Worm (Caenorhabditis elegans): ENCODE results near the gene K06H6.4.
A peak's percentile ranks its signal among the peaks of the same experiment; 100 is the strongest.

The K06H6.4 gene

DNA sequence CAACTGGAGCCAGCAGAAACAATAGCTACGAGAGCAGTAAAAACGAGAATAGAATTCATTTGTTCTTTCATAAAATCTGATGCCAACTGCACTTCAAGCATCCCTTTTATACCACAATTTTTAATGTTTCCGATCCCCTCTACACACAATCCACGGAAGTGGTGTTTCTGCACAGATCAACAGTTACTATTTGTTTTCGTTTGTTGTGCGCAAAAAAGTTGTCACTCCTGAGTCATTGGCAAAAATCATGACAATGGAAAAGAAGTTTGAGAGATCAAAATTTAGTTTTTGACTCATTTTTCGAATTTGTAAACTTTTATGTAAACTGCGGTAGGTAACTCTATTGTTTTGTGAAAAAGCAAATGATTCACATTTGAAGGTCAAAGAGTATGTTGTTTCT lies 25.0 kb downstream of the K06H6.4 start, which contains the start of gene srlf-37:
srlf-37 (minus strand) TSS at position 101 of the 400 bp plus-strand sequence.
- TF ChIP-seq isw-1 (GFP tag; IDR thresholded peaks at IDR 0.05) (no peak), rnt-1 (tag; optimal IDR thresholded peaks at IDR 0.05) (no peak), swsn-7 (tag; optimal IDR thresholded peaks at IDR 0.05) (no peak), F16B12.6 (tag; optimal IDR thresholded peaks at IDR 0.05) (no peak), unc-86 (tag; optimal IDR thresholded peaks at IDR 0.05) (no peak), sox-4 (tag; optimal IDR thresholded peaks at IDR 0.05) (no peak), dpl-1 (GFP tag; optimal IDR thresholded peaks at IDR 0.05) (no peak), blmp-1 (tag; optimal IDR thresholded peaks at IDR 0.05) (no peak), tbx-2 (tag; optimal IDR thresholded peaks at IDR 0.05) (no peak)

DNA sequence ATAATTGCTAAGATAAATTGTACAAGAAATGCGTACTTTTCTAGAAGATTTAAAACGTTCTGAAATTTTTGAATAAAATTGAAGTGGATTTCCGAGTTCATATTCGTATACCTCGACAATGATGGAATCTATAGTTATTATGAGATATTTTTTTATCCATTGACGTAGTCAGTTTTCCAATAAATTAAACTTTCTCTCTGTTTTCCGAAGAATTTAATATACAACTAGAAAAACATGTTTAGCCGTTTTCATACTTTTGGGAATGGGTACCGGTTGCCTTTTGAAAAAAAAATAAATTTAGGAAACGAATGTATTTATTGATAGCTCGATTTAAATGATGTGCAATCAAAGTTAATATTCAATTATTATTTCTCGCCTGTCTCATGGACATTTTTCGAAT lies 29.8 kb downstream of the K06H6.4 start, which contains the start of gene srw-109:
srw-109 (minus strand) TSS at position 101 of the 400 bp plus-strand sequence.
- TF ChIP-seq elt-3 (tag; optimal IDR thresholded peaks at IDR 0.05) (no peak), unc-130 (tag; optimal IDR thresholded peaks at IDR 0.05) (no peak), egl-13 (tag; optimal IDR thresholded peaks at IDR 0.05) (no peak), hlh-4 (tag; optimal IDR thresholded peaks at IDR 0.05) (no peak)

DNA sequence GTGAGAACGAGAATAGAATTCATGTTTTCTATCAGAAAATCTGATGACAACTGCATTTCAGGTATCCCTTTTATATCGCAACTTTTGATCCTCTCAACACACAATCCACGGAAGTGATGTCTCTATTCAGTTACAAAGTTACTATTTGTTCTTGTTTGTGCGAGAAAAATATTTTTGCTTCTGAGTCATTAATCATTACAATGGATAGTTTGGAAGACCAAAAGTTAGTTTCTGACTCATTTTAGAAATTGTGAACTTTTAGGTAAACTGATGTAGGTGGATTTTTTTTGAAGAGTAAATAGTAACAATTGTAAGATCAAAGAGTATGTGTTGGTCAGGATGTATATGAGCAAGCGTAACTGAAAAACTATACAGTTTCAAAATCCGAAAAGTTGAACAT lies 30.6 kb downstream of the K06H6.4 start, which contains the start of gene srlf-36:
srlf-36 (minus strand) TSS at position 101 of the 400 bp plus-strand sequence.
- TF ChIP-seq elt-2 (tag; optimal IDR thresholded peaks at IDR 0.05), result no peak
- TF ChIP-seq blmp-1 (tag; optimal IDR thresholded peaks at IDR 0.05), result no peak
- TF ChIP-seq pqm-1 (tag; optimal IDR thresholded peaks at IDR 0.05), result no peak

DNA sequence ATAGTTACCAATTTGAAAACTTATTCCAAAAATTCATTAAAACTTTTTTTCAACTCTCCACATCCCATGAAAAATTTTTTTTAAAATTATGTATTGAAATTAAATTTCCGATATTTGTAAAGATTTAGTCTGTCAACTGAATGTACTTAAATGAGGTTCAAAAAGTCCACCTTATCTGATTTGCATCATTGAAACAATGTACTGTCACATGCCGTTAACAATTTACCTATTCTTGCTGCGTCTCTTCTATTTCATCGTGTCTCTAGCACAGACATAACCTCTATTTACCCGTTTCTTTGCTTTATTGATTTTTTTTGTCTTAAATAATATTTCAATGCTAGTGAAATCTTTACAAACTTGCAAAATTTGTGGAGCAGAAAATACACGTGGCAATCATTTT lies 31.1 kb downstream of the K06H6.4 start, which contains the start of gene nhr-90:
nhr-90 (plus strand) TSS at position 296 of the 400 bp plus-strand sequence.
- no peak for TF ChIP-seq rnt-1 (tag; optimal IDR thresholded peaks at IDR 0.05)
- TF ChIP-seq lin-13 (GFP tag; optimal IDR thresholded peaks at IDR 0.05), result no peak
- no peak for TF ChIP-seq aly-2 (tag; optimal IDR thresholded peaks at IDR 0.05)
- no peak for TF ChIP-seq sup-37 (GFP tag; optimal IDR thresholded peaks at IDR 0.05)
- no peak for TF ChIP-seq dpl-1 (GFP tag; optimal IDR thresholded peaks at IDR 0.05)
- no peak for TF ChIP-seq mdl-1 (tag; optimal IDR thresholded peaks at IDR 0.05)
- TF ChIP-seq unc-30 (tag; optimal IDR thresholded peaks at IDR 0.05), result no peak
- TF ChIP-seq aha-1 (tag; optimal IDR thresholded peaks at IDR 0.05), result no peak
- TF ChIP-seq efl-1 (optimal IDR thresholded peaks at IDR 0.05), result no peak
- TF ChIP-seq efl-1 (GFP tag; optimal IDR thresholded peaks at IDR 0.05 in 1 of 2), result peak in 1 of 2 experiments; percentile 46
- TF ChIP-seq C04F5.9 (tag; optimal IDR thresholded peaks at IDR 0.05), result no peak
- TF ChIP-seq alr-1 (tag; optimal IDR thresholded peaks at IDR 0.05; ENCODE audit: borderline replicate concordance), result no peak
- TF ChIP-seq ceh-8 (GFP tag; optimal IDR thresholded peaks at IDR 0.05), result no peak
- TF ChIP-seq grh-1 (GFP tag; IDR thresholded peaks at IDR 0.05), result no peak
- no peak for TF ChIP-seq fkh-4 (tag; optimal IDR thresholded peaks at IDR 0.05; ENCODE audit: borderline replicate concordance)
- no peak for TF ChIP-seq nhr-47 (tag; optimal IDR thresholded peaks at IDR 0.05)
- no peak for TF ChIP-seq ceh-90 (tag; optimal IDR thresholded peaks at IDR 0.05)
- no peak for TF ChIP-seq nhr-237 (tag; optimal IDR thresholded peaks at IDR 0.05)
- TF ChIP-seq ama-1 (optimal IDR thresholded peaks at IDR 0.05), result no peak
- TF ChIP-seq ces-1 (GFP tag; optimal IDR thresholded peaks at IDR 0.05), result no peak
- no peak for TF ChIP-seq unc-86 (tag; optimal IDR thresholded peaks at IDR 0.05)
- TF ChIP-seq elt-2 (tag; optimal IDR thresholded peaks at IDR 0.05), result no peak
- TF ChIP-seq irx-1 (tag; optimal IDR thresholded peaks at IDR 0.05), result no peak
- no peak for TF ChIP-seq pax-3 (tag; optimal IDR thresholded peaks at IDR 0.05)
- TF ChIP-seq nhr-85 (tag), result peak; percentile 72
- peak; percentile 5 for TF ChIP-seq C16A3.4 (tag; optimal IDR thresholded peaks at IDR 0.05)
- no peak for TF ChIP-seq ztf-11 (tag; optimal IDR thresholded peaks at IDR 0.05)
- no peak for TF ChIP-seq ceh-82 (tag; optimal IDR thresholded peaks at IDR 0.05)
- TF ChIP-seq fkh-10 (GFP tag; optimal IDR thresholded peaks at IDR 0.05), result no peak
- no peak for TF ChIP-seq hlh-4 (tag; optimal IDR thresholded peaks at IDR 0.05)
- TF ChIP-seq ceh-88 (GFP tag; IDR thresholded peaks at IDR 0.05), result no peak
- TF ChIP-seq blmp-1 (tag; optimal IDR thresholded peaks at IDR 0.05), result peak; percentile 0
- peak in 1 of 2 experiments; percentile 46 for TF ChIP-seq lin-35 (GFP tag; optimal IDR thresholded peaks at IDR 0.05)
- no peak for TF ChIP-seq hlh-17 (GFP tag; optimal IDR thresholded peaks at IDR 0.05; ENCODE audit: borderline replicate concordance)
- peak; percentile 55 for TF ChIP-seq nhr-20 (tag; optimal IDR thresholded peaks at IDR 0.05)
- no peak for TF ChIP-seq vab-15 (tag; optimal IDR thresholded peaks at IDR 0.05)
- no peak for TF ChIP-seq hpl-2 (GFP tag; optimal IDR thresholded peaks at IDR 0.05)
- TF ChIP-seq nhr-11 (tag; optimal IDR thresholded peaks at IDR 0.05), result no peak

Data from whole organism, L1 larva.